Worm (Caenorhabditis elegans): ENCODE data around the gene crn-4.

crn-4 gene

DNA sequence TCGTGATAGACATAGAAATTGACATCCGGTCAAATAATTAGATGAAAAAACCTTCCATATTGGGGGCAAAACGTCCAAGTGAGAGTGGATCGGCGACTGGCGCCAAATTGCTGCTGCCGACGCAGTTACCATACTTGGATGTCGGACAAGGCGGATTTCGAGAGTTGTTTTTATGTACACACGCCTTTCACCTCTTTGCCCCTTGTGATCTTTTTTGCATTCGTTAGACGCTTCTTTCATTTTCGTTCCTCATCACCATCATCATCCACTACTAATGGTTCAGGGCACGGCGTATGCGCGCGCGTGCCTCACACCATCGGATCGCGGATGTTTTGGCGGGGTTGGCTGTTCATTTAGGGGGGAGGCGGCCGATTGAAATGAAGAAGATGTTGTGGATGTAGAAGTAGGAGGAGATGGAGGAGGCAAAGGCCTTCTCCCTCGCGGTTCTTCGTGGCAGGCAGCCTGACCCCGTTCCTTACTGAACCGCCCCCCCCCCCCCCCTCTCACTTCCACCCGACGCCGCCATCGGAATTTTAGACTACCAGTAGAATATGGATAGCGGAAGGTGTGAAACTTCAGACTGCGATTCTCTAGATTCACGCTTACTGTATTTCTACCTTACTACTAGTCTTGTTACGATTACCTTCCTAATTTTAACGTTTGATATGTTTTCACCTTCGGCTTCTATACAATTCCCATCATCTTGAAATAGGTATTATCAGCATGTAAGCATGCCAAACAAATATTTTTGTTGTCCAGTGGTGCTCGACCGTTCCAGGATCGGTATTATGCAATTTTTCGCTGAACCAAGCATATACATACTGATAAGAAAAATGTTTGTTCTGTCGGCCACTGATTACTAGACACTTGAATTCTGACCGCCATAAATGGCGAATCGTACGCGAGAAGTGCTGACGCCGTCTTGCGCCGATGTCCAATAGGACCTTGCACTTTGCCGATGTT is 44.2 kb downstream of the crn-4 start:
- TF ChIP-seq nhr-43 (tag; optimal IDR thresholded peaks at IDR 0.05; ENCODE audit: poor library complexity, severe bottlenecking) (no peak), hmg-11 (tag; optimal IDR thresholded peaks at IDR 0.05) (no peak), elt-1 (tag; optimal IDR thresholded peaks at IDR 0.05) (no peak), fkh-10 (GFP tag; optimal IDR thresholded peaks at IDR 0.05) (no peak), nhr-28 (tag; optimal IDR thresholded peaks at IDR 0.05) (no peak), sea-2 (GFP tag; optimal IDR thresholded peaks at IDR 0.05) (no peak), unc-62 (GFP tag; optimal IDR thresholded peaks at IDR 0.05) (no peak), ztf-11 (tag; optimal IDR thresholded peaks at IDR 0.05) (no peak), nhr-76 (tag; optimal IDR thresholded peaks at IDR 0.05) (no peak), nhr-67 (tag; optimal IDR thresholded peaks at IDR 0.05) (no peak), lin-15B (tag; optimal IDR thresholded peaks at IDR 0.05) (no peak), ZK546.5 (tag; optimal IDR thresholded peaks at IDR 0.05) (no peak), ama-1 (optimal IDR thresholded peaks at IDR 0.05) (no peak), nhr-23 (tag; optimal IDR thresholded peaks at IDR 0.05) (peak; percentile 27), elt-2 (tag; optimal IDR thresholded peaks at IDR 0.05) (peak; percentile 13), ceh-9 (tag; optimal IDR thresholded peaks at IDR 0.05) (no peak), tbx-2 (tag; optimal IDR thresholded peaks at IDR 0.05) (no peak), mdl-1 (tag; optimal IDR thresholded peaks at IDR 0.05) (no peak), jun-1 (tag; optimal IDR thresholded peaks at IDR 0.05) (no peak), nhr-25 (tag; optimal IDR thresholded peaks at IDR 0.05) (peak; percentile 41), daf-12 (tag; optimal IDR thresholded peaks at IDR 0.05) (no peak), lin-39 (tag; optimal IDR thresholded peaks at IDR 0.05) (no peak), aly-2 (tag; optimal IDR thresholded peaks at IDR 0.05) (no peak)

DNA sequence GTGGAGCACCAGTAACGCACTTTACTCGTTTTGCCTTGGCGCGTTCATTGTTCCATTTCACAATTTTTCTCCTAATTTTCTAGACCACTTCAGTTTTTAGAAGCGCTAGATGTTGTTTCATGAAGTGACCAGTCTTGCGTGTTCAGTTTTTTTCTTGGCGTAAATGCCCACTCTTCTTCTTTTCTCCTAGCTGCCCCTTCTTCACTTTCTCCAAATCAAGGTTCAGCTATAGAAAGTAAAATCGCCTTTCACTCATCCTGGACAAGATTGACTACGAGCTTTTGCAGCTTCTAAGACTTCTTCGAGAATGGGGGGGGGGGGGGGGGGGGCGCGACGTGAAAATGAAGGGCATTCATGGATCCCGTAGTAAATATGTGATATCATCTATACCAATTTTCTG is 45.2 kb downstream of the crn-4 start:
- TF ChIP-seq fos-1 (tag; optimal IDR thresholded peaks at IDR 0.05) (no peak), skn-1 (tag; optimal IDR thresholded peaks at IDR 0.05) (no peak), sea-2 (GFP tag; optimal IDR thresholded peaks at IDR 0.05) (no peak)

- no peak for TF ChIP-seq nfya-1 (tag; optimal IDR thresholded peaks at IDR 0.05; ENCODE audit: insufficient read depth)
- peak; percentile 21 for TF ChIP-seq pha-4 (tag; optimal IDR thresholded peaks at IDR 0.05)
Measured at ce11 chrX:2212141-2212540, 45.8 kb downstream of the crn-4 start.

DNA sequence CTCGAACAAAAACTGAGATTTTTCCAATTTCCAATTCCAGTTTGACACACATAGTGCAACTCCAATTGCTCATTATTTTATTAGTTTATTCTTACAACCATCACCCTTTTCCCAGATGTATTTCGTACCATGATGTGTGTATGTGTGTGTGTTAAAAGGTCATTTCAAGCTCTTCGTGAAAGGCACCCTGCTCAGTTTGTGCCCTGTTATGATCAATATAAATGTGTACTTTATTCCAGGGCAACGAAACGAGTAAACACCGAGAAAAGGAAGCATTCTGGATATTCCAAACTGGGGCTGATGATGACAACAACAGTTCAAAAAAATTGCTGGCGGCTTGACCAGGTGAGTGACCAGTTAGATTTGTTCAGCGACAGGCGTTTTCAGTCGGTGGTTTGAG is 47.1 kb downstream of the crn-4 start, which contains the start of gene peb-1:
peb-1 (plus strand) TSS at position 301 of the 400 bp plus-strand sequence.
- TF ChIP-seq lsy-12 (tag; optimal IDR thresholded peaks at IDR 0.05) (no peak), ceh-9 (tag; optimal IDR thresholded peaks at IDR 0.05) (no peak), unc-39 (tag; optimal IDR thresholded peaks at IDR 0.05) (no peak), sea-2 (GFP tag; optimal IDR thresholded peaks at IDR 0.05) (no peak), elt-2 (tag; optimal IDR thresholded peaks at IDR 0.05) (no peak), ztf-11 (tag; optimal IDR thresholded peaks at IDR 0.05) (no peak), aly-2 (tag; optimal IDR thresholded peaks at IDR 0.05) (no peak), elt-1 (tag; optimal IDR thresholded peaks at IDR 0.05) (no peak), elt-3 (tag; optimal IDR thresholded peaks at IDR 0.05) (no peak), mml-1 (tag; optimal IDR thresholded peaks at IDR 0.05) (no peak), ceh-28 (tag; optimal IDR thresholded peaks at IDR 0.05) (no peak), egl-27 (tag; optimal IDR thresholded peaks at IDR 0.05) (no peak), nhr-25 (tag; optimal IDR thresholded peaks at IDR 0.05) (no peak)

DNA sequence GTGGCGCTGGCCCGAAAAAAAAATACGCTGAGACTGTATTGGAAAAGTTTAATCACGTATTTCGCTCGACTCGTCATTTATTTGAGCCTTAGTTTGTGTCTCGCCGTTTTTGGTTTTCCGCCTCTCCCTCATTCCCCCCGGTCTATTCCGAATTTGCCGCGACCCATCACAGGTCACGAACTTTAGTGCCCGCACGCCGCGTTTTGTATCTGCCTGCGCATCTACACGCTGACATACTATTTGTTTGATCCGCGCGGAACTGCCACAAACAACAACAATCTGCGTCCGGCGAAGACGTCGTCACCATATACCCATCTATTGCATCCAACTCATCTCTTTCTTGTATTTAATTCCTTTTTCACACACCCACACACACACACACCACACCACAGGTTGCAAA is 47.7 kb downstream of the crn-4 start:
- TF ChIP-seq pha-4 (tag; optimal IDR thresholded peaks at IDR 0.05) (no peak), ceh-28 (tag; optimal IDR thresholded peaks at IDR 0.05) (no peak), nhr-43 (tag; optimal IDR thresholded peaks at IDR 0.05; ENCODE audit: poor library complexity, severe bottlenecking) (no peak), nhr-23 (tag; optimal IDR thresholded peaks at IDR 0.05) (peak; percentile 9)
